Worm (Caenorhabditis elegans) whole organism, L1 larva: ENCODE data around the gene Y27F2A.10.

Experiments used
- C04F5.9 ChIP-seq: sonication (generic microtip); optimal IDR thresholded peaks from 2 replicates; lab custom pipeline; 2016; ENCODE audit warnings: missing genetic modification characterization, missing compliant biosample characterization
- ama-1 ChIP-seq: fragments of 150-350 bp; optimal IDR thresholded peaks from 2 replicates; lab custom pipeline; 2014
- ceh-8 ChIP-seq: fragments of 200-800 bp; sonication (Bioruptor generic); optimal IDR thresholded peaks from 2 replicates; lab custom pipeline; 2018; ENCODE audit warnings: mild to moderate bottlenecking, missing genetic modification characterization, moderate library complexity, missing compliant biosample characterization
- ceh-88 ChIP-seq: fragments of 200-800 bp; sonication (Bioruptor generic); IDR thresholded peaks from 2 replicates; pipeline ENCODE4 v1.3.6; 2022; ENCODE audit warnings: missing genetic modification characterization, missing compliant biosample characterization
- efl-1 ChIP-seq, 4 experiments: fragments of 150-350 bp; optimal IDR thresholded peaks in 3 of 4; peaks in 1 of 4; 1 replicate in 1 of 4; 2 replicates in 3 of 4; lab custom pipeline; 2014; ENCODE audit warnings: missing biosample characterization in 2 of 4, missing genetic modification characterization in 2 of 4, missing genetic modification reagents in 2 of 4
- egl-13 ChIP-seq: sonication (generic microtip); optimal IDR thresholded peaks from 2 replicates; lab custom pipeline; 2016; ENCODE audit warnings: missing genotype, missing genetic modification reagents, missing genetic modification characterization, missing compliant biosample characterization
- elt-3 ChIP-seq, 6 experiments: fragments of 150-350 bp in 1 of 6; sonication (generic microtip); optimal IDR thresholded peaks; 2 replicates each; lab custom pipeline; 2017 to 2018; ENCODE audit warnings: missing biosample characterization in 6 of 6, missing genetic modification characterization in 6 of 6, inconsistent platforms in 1 of 6
- fkh-10 ChIP-seq: sonication (generic microtip); optimal IDR thresholded peaks from 2 replicates; lab custom pipeline; 2017; ENCODE audit warnings: missing biosample characterization, missing genetic modification reagents, missing genetic modification characterization
- fkh-4 ChIP-seq: sonication (generic microtip); optimal IDR thresholded peaks from 2 replicates; lab custom pipeline; 2016; ENCODE audit warnings: missing compliant biosample characterization, missing genetic modification characterization, borderline replicate concordance
- fkh-8 ChIP-seq: sonication (generic microtip); optimal IDR thresholded peaks from 2 replicates; lab custom pipeline; 2016; ENCODE audit warnings: mild to moderate bottlenecking, missing genetic modification characterization, missing compliant biosample characterization
- hlh-17 ChIP-seq: fragments of 200-800 bp; sonication (Bioruptor generic); optimal IDR thresholded peaks from 2 replicates; lab custom pipeline; 2018; ENCODE audit warnings: missing genetic modification characterization, mild to moderate bottlenecking, missing compliant biosample characterization, moderate library complexity, borderline replicate concordance
- hlh-4 ChIP-seq: sonication (generic microtip); optimal IDR thresholded peaks from 2 replicates; lab custom pipeline; 2016; ENCODE audit warnings: mild to moderate bottlenecking, missing genetic modification characterization, missing compliant biosample characterization
- jun-1 ChIP-seq: fragments of 150-350 bp; optimal IDR thresholded peaks from 2 replicates; lab custom pipeline; 2014; ENCODE audit warnings: missing biosample characterization, missing genetic modification reagents, missing genetic modification characterization
- lin-14 ChIP-seq: fragments of 200-800 bp; sonication (Bioruptor generic); optimal IDR thresholded peaks from 2 replicates; lab custom pipeline; 2018; ENCODE audit warnings: mild to moderate bottlenecking, missing genetic modification characterization, moderate library complexity, missing compliant biosample characterization
- lin-15B ChIP-seq: fragments of 150-350 bp; sonication (generic microtip); optimal IDR thresholded peaks from 3 replicates; lab custom pipeline; 2014; ENCODE audit warnings: missing biosample characterization, missing genetic modification characterization
- nhr-19 ChIP-seq: fragments of 200-800 bp; sonication (Bioruptor generic); conservative IDR thresholded peaks from 2 replicates; pipeline ENCODE4 v1.3.6; 2022; ENCODE audit warnings: missing genetic modification characterization, missing compliant biosample characterization
- nhr-20 ChIP-seq: sonication (generic microtip); optimal IDR thresholded peaks from 2 replicates; lab custom pipeline; 2016; ENCODE audit warnings: mild to moderate bottlenecking, missing genetic modification characterization, missing compliant biosample characterization
- nhr-237 ChIP-seq: fragments of 150-350 bp; optimal IDR thresholded peaks from 2 replicates; lab custom pipeline; 2014; ENCODE audit warnings: missing biosample characterization, missing genetic modification characterization
- nhr-28 ChIP-seq: fragments of 150-350 bp; optimal IDR thresholded peaks from 2 replicates; lab custom pipeline; 2014; ENCODE audit warnings: missing biosample characterization, missing genetic modification characterization
- nhr-47 ChIP-seq: sonication (generic microtip); optimal IDR thresholded peaks from 2 replicates; lab custom pipeline; 2016; ENCODE audit warnings: mild to moderate bottlenecking, missing genetic modification characterization, moderate library complexity, missing compliant biosample characterization
- nhr-76 ChIP-seq: sonication (generic microtip); optimal IDR thresholded peaks from 2 replicates; lab custom pipeline; 2017; ENCODE audit warnings: missing biosample characterization, missing genetic modification characterization
- nhr-77 ChIP-seq: fragments of 150-350 bp; optimal IDR thresholded peaks from 2 replicates; lab custom pipeline; 2014; ENCODE audit warnings: missing biosample characterization, missing genetic modification characterization
- nhr-85 ChIP-seq: sonication (generic microtip); peaks from one replicate; lab custom pipeline; 2016; ENCODE audit warnings: missing genetic modification characterization, inconsistent platforms, missing compliant biosample characterization
- pag-3 ChIP-seq: sonication (generic microtip); optimal IDR thresholded peaks from 2 replicates; lab custom pipeline; 2017; ENCODE audit warnings: missing genetic modification characterization, mild to moderate bottlenecking, missing compliant biosample characterization, antibody characterized with exemption, borderline replicate concordance; ENCODE audit not compliant: insufficient read depth
- rnt-1 ChIP-seq: sonication (generic microtip); optimal IDR thresholded peaks from 2 replicates; lab custom pipeline; 2016; ENCODE audit warnings: mild to moderate bottlenecking, missing genetic modification characterization, moderate library complexity, missing compliant biosample characterization
- snpc-4 ChIP-seq: fragments of 150-350 bp; optimal IDR thresholded peaks from 2 replicates; lab custom pipeline; 2014; ENCODE audit warnings: missing biosample characterization, missing genetic modification characterization
- snu-23 ChIP-seq: sonication (generic microtip); optimal IDR thresholded peaks from 2 replicates; lab custom pipeline; 2016; ENCODE audit warnings: missing genetic modification characterization, missing compliant biosample characterization
- sox-4 ChIP-seq: sonication (generic microtip); optimal IDR thresholded peaks from 2 replicates; lab custom pipeline; 2016; ENCODE audit warnings: missing genetic modification characterization, missing compliant biosample characterization
- swsn-7 ChIP-seq: sonication (generic microtip); optimal IDR thresholded peaks from 2 replicates; lab custom pipeline; 2016; ENCODE audit warnings: missing genetic modification characterization, missing compliant biosample characterization
- unc-130 ChIP-seq: fragments of 150-350 bp; optimal IDR thresholded peaks from 2 replicates; lab custom pipeline; 2017; ENCODE audit warnings: missing biosample characterization, missing genetic modification characterization, inconsistent platforms
- unc-86 ChIP-seq: sonication (generic microtip); optimal IDR thresholded peaks from 2 replicates; lab custom pipeline; 2016; ENCODE audit warnings: missing genetic modification characterization, missing compliant biosample characterization
- unc-98 ChIP-seq: fragments of 200-800 bp; sonication (Bioruptor generic); IDR thresholded peaks from 2 replicates; pipeline ENCODE4 v1.3.6; 2022; ENCODE audit warnings: missing genetic modification characterization, missing compliant biosample characterization
- vab-15 ChIP-seq: sonication (generic microtip); optimal IDR thresholded peaks from 2 replicates; lab custom pipeline; 2017; ENCODE audit warnings: missing genotype, mild to moderate bottlenecking, missing genetic modification characterization, missing compliant biosample characterization
- xbp-1 ChIP-seq: sonication (generic microtip); optimal IDR thresholded peaks from 2 replicates; lab custom pipeline; 2016; ENCODE audit warnings: missing genetic modification characterization, missing compliant biosample characterization
- ztf-11 ChIP-seq, 2 experiments: sonication (generic microtip); optimal IDR thresholded peaks; 2 replicates each; lab custom pipeline; 2016 to 2017; ENCODE audit warnings: missing genetic modification characterization in 2 of 2, missing biosample characterization in 1 of 2, missing compliant biosample characterization in 1 of 2

Gene Y27F2A.10

DNA sequence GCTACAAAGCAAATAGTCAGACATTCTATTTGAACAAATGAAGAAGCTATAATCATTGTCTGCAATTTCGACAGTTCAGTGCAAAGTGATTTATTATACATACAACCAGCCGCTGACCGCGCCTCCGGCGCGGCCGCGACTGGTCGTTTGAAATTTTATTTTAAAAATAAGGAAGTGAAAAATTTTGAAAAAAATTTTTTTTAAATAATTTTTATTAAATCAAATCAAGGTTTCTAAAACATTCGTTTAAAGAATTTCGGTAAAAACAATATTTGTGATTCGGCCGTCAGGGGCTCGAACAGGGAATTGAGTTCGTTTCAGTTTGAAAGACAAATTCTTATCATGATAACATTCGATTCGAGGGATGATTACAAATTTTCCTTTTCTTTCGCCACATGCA, at the start of gene Y27F2A.10:
TSS of gene Y27F2A.10 (minus strand) at position 101 of the 400 bp plus-strand sequence.
- TF ChIP-seq elt-3 (tag; optimal IDR thresholded peaks at IDR 0.05; lab: Kevin White, UChicago) (no peak), unc-98 (GFP tag; lab: Robert Waterston, UW) (no peak), nhr-28 (no peak)

DNA sequence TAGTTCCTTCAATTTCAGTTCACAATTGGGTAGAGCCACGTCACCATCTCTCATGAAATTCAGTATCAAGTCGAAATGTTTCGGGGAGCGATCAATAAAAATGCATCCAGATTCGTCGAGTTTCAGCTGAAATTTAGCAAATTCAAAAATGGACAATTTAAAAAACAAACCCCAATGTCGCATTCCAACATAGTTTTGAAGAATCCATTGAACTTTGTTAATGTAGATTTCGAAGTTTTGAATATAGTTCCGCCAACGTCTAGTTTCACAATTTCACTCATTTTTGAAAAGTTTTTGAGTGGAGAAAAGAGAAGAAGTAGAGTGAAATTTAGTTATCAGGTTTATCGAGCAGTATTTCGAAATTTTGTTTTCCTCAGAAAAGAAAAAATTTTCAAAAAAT, 49.7 kb upstream of the Y27F2A.10 start, which contains the start of gene ZC239.14:
TSS of gene ZC239.14 (minus strand) at position 305 of the 400 bp plus-strand sequence.
- TF ChIP-seq ama-1 (lab: Kevin White, UChicago) (no peak), jun-1 (tag; lab: Kevin White, UChicago) (no peak), nhr-19 (GFP tag; lab: Robert Waterston, UW) (no peak), fkh-10 (GFP tag; lab: Kevin White, UChicago) (no peak), lin-15B (tag; lab: Kevin White, UChicago) (no peak), nhr-76 (tag; lab: Kevin White, UChicago) (no peak), C04F5.9 (tag; lab: Kevin White, UChicago) (no peak), unc-130 (no peak), nhr-20 (tag; lab: Kevin White, UChicago) (no peak)

DNA sequence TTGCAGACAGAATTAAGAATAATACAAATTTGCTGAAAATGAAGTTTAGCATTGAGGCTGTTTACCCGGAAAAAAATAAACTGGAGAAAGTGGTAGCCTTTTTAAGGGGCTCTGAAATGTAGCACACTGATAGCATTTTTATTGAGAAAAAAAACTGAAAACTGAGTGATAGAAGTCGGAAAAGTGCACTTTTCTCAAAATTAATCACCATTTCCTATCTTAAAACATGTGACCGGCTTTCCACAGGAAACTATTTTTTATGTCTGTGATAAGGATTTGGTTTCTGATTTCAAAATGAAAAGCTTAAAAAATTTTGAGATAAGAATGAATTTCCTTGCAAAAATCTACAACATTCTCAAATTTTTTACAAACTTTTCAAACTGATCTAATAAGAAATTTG, 48.6 kb upstream of the Y27F2A.10 start, which contains the start of gene ZC239.22:
TSS of gene ZC239.22 (minus strand) at position 101 of the 400 bp plus-strand sequence.
- no peak for TF ChIP-seq lin-14
- TF ChIP-seq efl-1 (optimal IDR thresholded peaks at IDR 0.05; lab: Kevin White, UChicago) = no peak
- no peak for TF ChIP-seq efl-1 (GFP tag; optimal IDR thresholded peaks at IDR 0.05 in 1 of 2; lab: Kevin White, UChicago)
- TF ChIP-seq unc-86 (tag; lab: Kevin White, UChicago) = no peak
- TF ChIP-seq snu-23 (GFP tag; lab: Kevin White, UChicago) = no peak
- TF ChIP-seq snpc-4 (tag; lab: Kevin White, UChicago) = no peak
- no peak for TF ChIP-seq xbp-1 (tag; lab: Kevin White, UChicago)
- TF ChIP-seq fkh-8 (tag; lab: Kevin White, UChicago) = no peak
- no peak for TF ChIP-seq nhr-20 (tag; lab: Kevin White, UChicago)
- no peak for TF ChIP-seq lin-15B (tag; lab: Kevin White, UChicago)
- no peak for TF ChIP-seq ceh-88 (GFP tag; lab: Robert Waterston, UW)
- TF ChIP-seq nhr-47 (tag; lab: Kevin White, UChicago) = no peak
- no peak for TF ChIP-seq pag-3 (tag; lab: Kevin White, UChicago)
- TF ChIP-seq swsn-7 (tag; lab: Kevin White, UChicago) = no peak
- TF ChIP-seq, all 84 proteins: peak for 0

DNA sequence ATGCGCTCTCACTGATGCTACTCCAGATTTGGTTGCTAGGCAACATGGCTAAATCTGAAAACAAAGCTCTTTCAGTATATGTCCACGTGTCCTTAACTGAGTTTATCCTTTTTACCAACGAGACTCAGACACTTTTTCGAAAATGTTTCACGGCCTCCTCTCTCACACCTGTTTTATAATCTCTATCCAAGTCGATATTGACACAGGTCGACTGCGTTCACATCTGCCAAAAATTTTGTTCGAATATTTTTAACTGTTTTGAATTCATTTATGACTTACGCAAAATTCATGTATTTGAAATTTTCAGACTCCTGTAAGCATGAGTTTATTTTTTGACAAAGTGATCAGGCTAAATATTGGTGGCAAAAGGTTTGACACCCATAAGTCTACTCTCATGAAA, 43.7 kb upstream of the Y27F2A.10 start, which contains the start of gene ZC239.3:
TSS of gene ZC239.3 (plus strand) at position 301 of the 400 bp plus-strand sequence.
- TF ChIP-seq xbp-1 (tag; lab: Kevin White, UChicago) = peak; percentile 23

DNA sequence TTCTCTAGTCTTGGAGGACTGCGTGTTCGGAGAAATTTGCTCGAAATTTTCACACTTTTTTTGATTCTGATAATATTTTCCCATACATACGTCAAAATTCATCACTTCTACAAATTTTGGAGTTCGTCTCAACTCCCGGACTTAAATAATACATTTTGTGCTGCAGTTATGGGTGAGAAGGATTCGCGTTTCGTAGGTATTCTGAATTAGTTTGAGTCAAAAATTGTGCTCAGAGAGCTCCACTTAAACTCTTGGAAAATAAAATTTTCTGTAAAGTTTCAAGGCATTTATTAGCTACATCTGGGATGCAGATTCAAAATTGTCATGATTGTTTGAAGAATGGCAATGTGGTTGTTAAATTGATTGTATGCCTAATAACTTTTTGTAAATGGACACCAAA, 41.8 kb upstream of the Y27F2A.10 start, which contains the start of gene ZC239.4:
TSS of gene ZC239.4 (plus strand) at position 301 of the 400 bp plus-strand sequence.
- TF ChIP-seq hlh-17 (GFP tag; lab: Kevin White, UChicago) (no peak), nhr-76 (tag; lab: Kevin White, UChicago) (no peak), fkh-8 (tag; lab: Kevin White, UChicago) (no peak), pag-3 (tag; lab: Kevin White, UChicago) (no peak), ceh-8 (no peak), hlh-4 (tag; lab: Kevin White, UChicago) (no peak), unc-86 (tag; lab: Kevin White, UChicago) (no peak), egl-13 (tag; lab: Kevin White, UChicago) (no peak), nhr-77 (tag; lab: Kevin White, UChicago) (no peak), fkh-4 (tag; lab: Kevin White, UChicago) (no peak), ceh-88 (GFP tag; lab: Robert Waterston, UW) (no peak), nhr-85 (tag; lab: Kevin White, UChicago) (no peak), nhr-237 (no peak), ztf-11 (tag; optimal IDR thresholded peaks at IDR 0.05; lab: Kevin White, UChicago) (no peak), lin-15B (tag; lab: Kevin White, UChicago) (no peak), rnt-1 (no peak), sox-4 (tag; lab: Kevin White, UChicago) (no peak), vab-15 (no peak)
